Worm (Caenorhabditis elegans): ENCODE data around the gene sdz-5.
"Not testable (repeated sequence)": the region's sequence is repeated elsewhere in the genome, so short reads cannot be mapped to it uniquely, and the experiment has no call there.

Gene sdz-5

ce11 chrII:3020899-3021298 is 12.4 kb downstream of the sdz-5 start:
- TF ChIP-seq tra-4 (tag; optimal IDR thresholded peaks at IDR 0.05): no peak
- no peak for TF ChIP-seq ets-7 (tag; optimal IDR thresholded peaks at IDR 0.05)
- no peak for TF ChIP-seq ceh-36 (tag; optimal IDR thresholded peaks at IDR 0.05)
- TF ChIP-seq tbx-37 (GFP tag; conservative IDR thresholded peaks at IDR 0.05): no peak
- TF ChIP-seq hmg-4 (GFP tag; optimal IDR thresholded peaks at IDR 0.05): no peak

- no peak for TF ChIP-seq tra-4 (tag; optimal IDR thresholded peaks at IDR 0.05)
- TF ChIP-seq sea-1 (GFP tag; conservative IDR thresholded peaks at IDR 0.05): no peak
- no peak for TF ChIP-seq tbx-11 (GFP tag; IDR thresholded peaks at IDR 0.05)
- TF ChIP-seq flt-1 (GFP tag; IDR thresholded peaks at IDR 0.05): no peak
- TF ChIP-seq pes-1 (GFP tag; IDR thresholded peaks at IDR 0.05): no peak
- no peak for TF ChIP-seq hnd-1 (tag; optimal IDR thresholded peaks at IDR 0.05)
- TF ChIP-seq ceh-13 (GFP tag; optimal IDR thresholded peaks at IDR 0.05): no peak
- TF ChIP-seq aly-1 (tag; optimal IDR thresholded peaks at IDR 0.05): no peak
- TF ChIP-seq ceh-36 (tag; optimal IDR thresholded peaks at IDR 0.05): no peak
- no peak for TF ChIP-seq B0310.2 (tag; optimal IDR thresholded peaks at IDR 0.05)
- no peak for TF ChIP-seq ets-7 (tag; optimal IDR thresholded peaks at IDR 0.05)
- TF ChIP-seq hmg-4 (GFP tag; optimal IDR thresholded peaks at IDR 0.05): no peak
- no peak for TF ChIP-seq scrt-1 (GFP tag; IDR thresholded peaks at IDR 0.05)
- no peak for TF ChIP-seq tbx-37 (GFP tag; conservative IDR thresholded peaks at IDR 0.05)
- no peak for TF ChIP-seq ama-1 (optimal IDR thresholded peaks at IDR 0.05)
- TF ChIP-seq F13C5.2 (tag; optimal IDR thresholded peaks at IDR 0.05): no peak
- no peak for TF ChIP-seq hmbx-1 (tag; optimal IDR thresholded peaks at IDR 0.05)
Observed at ce11 chrII:3023381-3023935, 15.0 kb downstream of the sdz-5 start, which contains the start of gene clec-2. clec-2 (minus strand) TSS chrII:3023431.

DNA sequence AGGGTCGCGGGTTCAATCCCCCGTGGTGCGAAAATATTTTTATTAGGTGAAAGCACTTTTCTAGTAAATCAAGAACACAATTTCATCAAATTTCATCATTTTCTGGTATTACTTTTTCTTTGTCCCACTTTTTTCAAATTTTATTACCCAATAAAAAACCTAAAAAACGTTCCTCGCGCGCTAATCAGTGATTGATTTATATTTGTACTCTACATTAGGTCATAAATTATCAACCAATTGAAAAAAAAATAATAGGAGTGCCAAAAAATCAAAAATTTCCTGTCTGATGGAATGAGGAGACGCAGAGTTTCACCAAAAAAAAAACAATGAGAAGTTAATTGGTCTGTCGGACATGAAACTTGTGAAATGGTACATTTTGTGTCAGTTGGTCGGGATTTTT is 16.2 kb downstream of the sdz-5 start:
- no peak for TF ChIP-seq F13C5.2 (tag; optimal IDR thresholded peaks at IDR 0.05)
- no peak for TF ChIP-seq ceh-36 (tag; optimal IDR thresholded peaks at IDR 0.05)
- TF ChIP-seq ets-7 (tag; optimal IDR thresholded peaks at IDR 0.05): no peak
- TF ChIP-seq scrt-1 (GFP tag; IDR thresholded peaks at IDR 0.05): no peak
- no peak for TF ChIP-seq hmg-4 (GFP tag; optimal IDR thresholded peaks at IDR 0.05)
- TF ChIP-seq pes-1 (GFP tag; IDR thresholded peaks at IDR 0.05): no peak
- no peak for TF ChIP-seq hmbx-1 (tag; optimal IDR thresholded peaks at IDR 0.05)
- TF ChIP-seq tbx-37 (GFP tag; conservative IDR thresholded peaks at IDR 0.05): no peak

DNA sequence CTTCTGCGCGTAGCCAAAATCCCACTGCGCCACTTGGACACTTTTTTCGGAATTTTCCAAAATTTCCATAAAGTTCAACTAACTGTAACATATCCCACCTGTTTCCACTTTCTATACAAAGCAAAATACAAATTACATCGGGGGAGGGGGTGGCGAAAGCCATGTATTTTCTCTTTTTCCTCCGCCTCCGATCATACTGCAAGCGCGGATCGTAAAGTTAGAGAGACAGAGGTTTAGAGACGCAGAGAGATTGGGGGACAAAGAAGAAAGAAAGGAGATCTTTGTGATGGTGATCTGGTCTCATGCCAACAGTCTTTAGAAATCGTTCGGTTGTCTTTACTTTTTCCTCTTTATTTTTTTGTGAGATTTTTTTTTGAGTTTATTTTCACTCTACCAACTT is 19.8 kb downstream of the sdz-5 start:
- no peak for TF ChIP-seq tbx-11 (GFP tag; IDR thresholded peaks at IDR 0.05)
- no peak for TF ChIP-seq hmg-4 (GFP tag; optimal IDR thresholded peaks at IDR 0.05)
- TF ChIP-seq hnd-1 (tag; optimal IDR thresholded peaks at IDR 0.05): no peak
- no peak for TF ChIP-seq hmbx-1 (tag; optimal IDR thresholded peaks at IDR 0.05)
- TF ChIP-seq sea-1 (GFP tag; conservative IDR thresholded peaks at IDR 0.05): no peak
- TF ChIP-seq scrt-1 (GFP tag; IDR thresholded peaks at IDR 0.05): no peak
- TF ChIP-seq pes-1 (GFP tag; IDR thresholded peaks at IDR 0.05): no peak
- no peak for TF ChIP-seq ceh-36 (tag; optimal IDR thresholded peaks at IDR 0.05)
- TF ChIP-seq ets-7 (tag; optimal IDR thresholded peaks at IDR 0.05): no peak
- TF ChIP-seq aly-1 (tag; optimal IDR thresholded peaks at IDR 0.05): no peak
- no peak for TF ChIP-seq tra-4 (tag; optimal IDR thresholded peaks at IDR 0.05)
- no peak for TF ChIP-seq flt-1 (GFP tag; IDR thresholded peaks at IDR 0.05)
- TF ChIP-seq ama-1 (optimal IDR thresholded peaks at IDR 0.05): no peak
- TF ChIP-seq F13C5.2 (tag; optimal IDR thresholded peaks at IDR 0.05): no peak
- TF ChIP-seq B0310.2 (tag; optimal IDR thresholded peaks at IDR 0.05): no peak

DNA sequence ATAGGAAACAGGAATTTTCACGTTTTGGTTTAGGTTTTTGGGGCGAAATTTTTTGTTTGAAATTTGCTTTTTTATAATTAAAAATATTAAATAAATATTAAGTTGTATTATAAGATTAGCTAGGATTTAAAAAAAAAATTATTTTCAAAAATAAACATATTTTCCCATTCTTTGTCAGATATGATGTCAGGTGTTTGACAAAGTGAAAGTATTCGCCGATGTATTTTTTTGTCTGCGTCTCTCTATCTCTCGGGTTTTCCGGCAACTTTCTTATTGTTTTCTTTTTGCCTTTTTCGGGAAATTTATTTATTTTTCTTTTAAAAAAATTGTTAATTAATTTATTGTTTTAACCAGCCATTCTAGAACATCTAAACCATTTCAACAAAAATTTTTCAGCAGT is 21.9 kb downstream of the sdz-5 start:
- TF ChIP-seq ceh-36 (tag; optimal IDR thresholded peaks at IDR 0.05) (no peak), B0310.2 (tag; optimal IDR thresholded peaks at IDR 0.05) (no peak), pes-1 (GFP tag; IDR thresholded peaks at IDR 0.05) (no peak), tbx-11 (GFP tag; IDR thresholded peaks at IDR 0.05) (no peak), ets-7 (tag; optimal IDR thresholded peaks at IDR 0.05) (no peak), scrt-1 (GFP tag; IDR thresholded peaks at IDR 0.05) (no peak), flt-1 (GFP tag; IDR thresholded peaks at IDR 0.05) (no peak), tbx-37 (GFP tag; conservative IDR thresholded peaks at IDR 0.05) (no peak), ama-1 (optimal IDR thresholded peaks at IDR 0.05) (no peak), tra-4 (tag; optimal IDR thresholded peaks at IDR 0.05) (no peak), F13C5.2 (tag; optimal IDR thresholded peaks at IDR 0.05) (no peak)

DNA sequence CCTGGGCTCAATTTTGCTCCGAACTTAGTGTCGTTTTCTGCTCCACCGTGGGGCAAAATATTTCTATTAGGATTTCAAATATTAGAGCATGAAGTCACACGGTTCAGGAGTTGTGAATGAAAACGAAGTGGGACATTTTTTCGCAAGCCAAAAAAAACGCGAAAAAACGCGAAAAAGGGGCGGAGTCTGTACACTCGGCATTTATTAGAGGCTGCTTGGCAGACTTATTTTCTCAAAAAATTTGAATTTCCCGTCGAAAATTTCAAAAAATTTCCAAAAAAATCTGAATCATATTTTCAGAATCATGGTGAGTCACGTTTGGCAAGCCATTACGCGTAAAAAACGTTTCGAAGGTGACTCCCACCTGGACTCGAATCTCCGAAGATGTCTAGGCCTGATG is 24.0 kb downstream of the sdz-5 start, which contains the start of gene B0454.6:
Gene B0454.6, plus strand, starts transcription at position 301 of the 400 bp plus-strand sequence.
- TF ChIP-seq hmg-4 (GFP tag; optimal IDR thresholded peaks at IDR 0.05); B0310.2 (tag; optimal IDR thresholded peaks at IDR 0.05); flt-1 (GFP tag; IDR thresholded peaks at IDR 0.05): not testable (repeated sequence)

- TF ChIP-seq aly-1 (tag; optimal IDR thresholded peaks at IDR 0.05): no peak
- no peak for TF ChIP-seq B0310.2 (tag; optimal IDR thresholded peaks at IDR 0.05)
- no peak for TF ChIP-seq tbx-11 (GFP tag; IDR thresholded peaks at IDR 0.05)
- no peak for TF ChIP-seq tra-4 (tag; optimal IDR thresholded peaks at IDR 0.05)
- TF ChIP-seq tbx-37 (GFP tag; conservative IDR thresholded peaks at IDR 0.05): no peak
- no peak for TF ChIP-seq ceh-36 (tag; optimal IDR thresholded peaks at IDR 0.05)
- TF ChIP-seq ets-7 (tag; optimal IDR thresholded peaks at IDR 0.05): no peak
- no peak for TF ChIP-seq sea-1 (GFP tag; conservative IDR thresholded peaks at IDR 0.05)
- TF ChIP-seq ama-1 (optimal IDR thresholded peaks at IDR 0.05): no peak
- TF ChIP-seq hnd-1 (tag; optimal IDR thresholded peaks at IDR 0.05): no peak
- no peak for TF ChIP-seq hmg-4 (GFP tag; optimal IDR thresholded peaks at IDR 0.05)
- TF ChIP-seq hmbx-1 (tag; optimal IDR thresholded peaks at IDR 0.05): no peak
- TF ChIP-seq ceh-13 (GFP tag; optimal IDR thresholded peaks at IDR 0.05): no peak
- no peak for TF ChIP-seq F13C5.2 (tag; optimal IDR thresholded peaks at IDR 0.05)
- no peak for TF ChIP-seq flt-1 (GFP tag; IDR thresholded peaks at IDR 0.05)
- no peak for TF ChIP-seq scrt-1 (GFP tag; IDR thresholded peaks at IDR 0.05)
- TF ChIP-seq pes-1 (GFP tag; IDR thresholded peaks at IDR 0.05): no peak
Observed at ce11 chrII:3034914-3035313, 26.4 kb downstream of the sdz-5 start.

DNA sequence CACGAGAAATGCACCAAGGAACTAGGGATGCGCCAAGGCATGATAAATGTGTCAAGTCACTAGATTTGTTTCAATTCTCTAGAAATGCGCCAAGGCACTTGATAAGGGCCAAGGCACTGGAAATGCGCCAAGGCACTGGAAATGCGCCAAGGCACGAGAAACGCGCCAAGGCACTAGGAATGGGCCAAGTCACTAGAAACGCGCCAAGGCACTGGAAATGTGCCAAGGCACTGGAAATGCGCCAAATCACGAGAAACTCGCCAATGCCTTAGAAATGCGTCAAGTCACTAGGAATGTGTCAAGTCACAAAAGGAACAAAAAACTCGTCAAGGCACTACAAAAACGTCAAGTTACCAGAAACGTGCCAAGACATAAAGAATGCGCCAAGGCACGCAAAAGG is 27.8 kb downstream of the sdz-5 start:
- TF ChIP-seq F13C5.2 (tag; optimal IDR thresholded peaks at IDR 0.05): no peak
- TF ChIP-seq ama-1 (optimal IDR thresholded peaks at IDR 0.05): no peak
- no peak for TF ChIP-seq scrt-1 (GFP tag; IDR thresholded peaks at IDR 0.05)
- TF ChIP-seq pes-1 (GFP tag; IDR thresholded peaks at IDR 0.05): no peak
- no peak for TF ChIP-seq tbx-11 (GFP tag; IDR thresholded peaks at IDR 0.05)
- no peak for TF ChIP-seq hmg-4 (GFP tag; optimal IDR thresholded peaks at IDR 0.05)
- TF ChIP-seq hnd-1 (tag; optimal IDR thresholded peaks at IDR 0.05): no peak
- no peak for TF ChIP-seq flt-1 (GFP tag; IDR thresholded peaks at IDR 0.05)
- no peak for TF ChIP-seq aly-1 (tag; optimal IDR thresholded peaks at IDR 0.05)
- TF ChIP-seq sea-1 (GFP tag; conservative IDR thresholded peaks at IDR 0.05): no peak
- no peak for TF ChIP-seq hmbx-1 (tag; optimal IDR thresholded peaks at IDR 0.05)
- TF ChIP-seq ceh-36 (tag; optimal IDR thresholded peaks at IDR 0.05): no peak
- TF ChIP-seq tbx-37 (GFP tag; conservative IDR thresholded peaks at IDR 0.05): no peak
- TF ChIP-seq ceh-13 (GFP tag; optimal IDR thresholded peaks at IDR 0.05): no peak
- TF ChIP-seq ets-7 (tag; optimal IDR thresholded peaks at IDR 0.05): no peak
- TF ChIP-seq B0310.2 (tag; optimal IDR thresholded peaks at IDR 0.05): no peak

Data from whole organism, early embryonic.